Worm (Caenorhabditis elegans) whole organism, late embryonic: ENCODE data around the gene fre-1.

ENCODE experiments used
- lin-11 ChIP-seq: fragments of 200-800 bp; sonication (Bioruptor generic); optimal IDR thresholded peaks from 2 replicates; lab custom pipeline; 2018; ENCODE audit warnings: mild to moderate bottlenecking, missing genetic modification characterization, missing compliant biosample characterization

fre-1 gene

DNA sequence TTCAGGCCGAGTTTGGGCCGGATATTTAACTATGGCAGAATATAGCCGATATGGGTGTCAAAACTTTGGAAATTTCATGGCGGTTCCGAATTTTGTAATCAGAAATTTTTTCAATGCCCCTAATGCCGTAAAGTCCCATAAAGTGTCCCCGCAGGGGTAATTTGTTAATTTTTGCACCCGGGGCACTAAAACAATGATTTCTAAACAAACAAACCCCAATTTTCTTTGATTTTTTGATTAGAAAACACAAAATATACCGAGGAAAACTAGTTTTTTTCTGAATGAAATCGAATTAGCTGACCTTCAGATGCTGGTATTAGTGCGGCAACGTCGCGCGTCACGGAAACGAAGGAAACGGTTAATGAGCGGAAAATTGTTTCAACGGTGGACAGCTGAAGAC, 52.6 kb downstream of the fre-1 start:
- no peak for TF ChIP-seq lin-11 (tag; lab: Kevin White, UChicago)
